Worm (Caenorhabditis elegans): ENCODE measurements around the gene psd-1.

psd-1 gene

DNA sequence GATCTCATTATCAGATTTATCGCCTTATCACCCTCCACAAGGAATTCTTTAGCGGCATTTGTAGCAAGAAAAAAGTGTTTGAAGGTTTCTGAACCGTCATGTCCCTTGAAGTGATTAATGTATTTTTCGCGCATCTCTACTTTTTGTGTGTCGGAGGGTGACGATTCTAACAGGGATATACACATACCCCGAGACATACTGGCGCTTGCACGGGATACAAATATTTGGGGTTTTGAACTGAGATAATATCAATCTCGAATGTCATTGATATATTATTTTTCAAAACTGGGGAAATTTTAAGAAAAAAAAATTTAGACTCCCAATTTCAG, 30.4 kb upstream of the psd-1 start (continued):
- TF ChIP-seq lin-35 (GFP tag; optimal IDR thresholded peaks at IDR 0.05), result peak in 1 of 2 experiments; percentile 19
- TF ChIP-seq nhr-85 (tag), result peak; percentile 77
- TF ChIP-seq nhr-28 (tag; optimal IDR thresholded peaks at IDR 0.05), result no peak
- TF ChIP-seq isw-1 (GFP tag; IDR thresholded peaks at IDR 0.05), result no peak
- TF ChIP-seq mep-1 (tag; optimal IDR thresholded peaks at IDR 0.05), result no peak
- TF ChIP-seq lsy-2 (tag; optimal IDR thresholded peaks at IDR 0.05), result peak in 1 of 2 experiments; percentile 25
- TF ChIP-seq snu-23 (GFP tag; optimal IDR thresholded peaks at IDR 0.05), result peak; percentile 41
- TF ChIP-seq unc-86 (tag; optimal IDR thresholded peaks at IDR 0.05), result no peak

ce11 chrIII:7304961-7305648, 29.9 kb upstream of the psd-1 start:
- peak; percentile 73 for TF ChIP-seq blmp-1 (tag; optimal IDR thresholded peaks at IDR 0.05)
- no peak for TF ChIP-seq pag-3 (tag; optimal IDR thresholded peaks at IDR 0.05; ENCODE audit: borderline replicate concordance, insufficient read depth)
- peak; percentile 23 for TF ChIP-seq nhr-47 (tag; optimal IDR thresholded peaks at IDR 0.05)
- peak; percentile 49 for TF ChIP-seq nhr-19 (GFP tag; conservative IDR thresholded peaks at IDR 0.05)
- TF ChIP-seq lin-35 (GFP tag; optimal IDR thresholded peaks at IDR 0.05), result peak in 1 of 2 experiments; percentile 46
- no peak for TF ChIP-seq lin-13 (GFP tag; optimal IDR thresholded peaks at IDR 0.05)
- peak; percentile 79 for TF ChIP-seq nhr-85 (tag)
- peak; percentile 11 for TF ChIP-seq C16A3.4 (tag; optimal IDR thresholded peaks at IDR 0.05)
- TF ChIP-seq efl-1 (optimal IDR thresholded peaks at IDR 0.05), result no peak
- TF ChIP-seq efl-1 (GFP tag; optimal IDR thresholded peaks at IDR 0.05 in 1 of 2), result peak in 1 of 2 experiments; percentile 15
- TF ChIP-seq tbx-2 (tag; optimal IDR thresholded peaks at IDR 0.05), result peak; percentile 54
- no peak for TF ChIP-seq skn-1 (tag; optimal IDR thresholded peaks at IDR 0.05)
- peak; percentile 71 for TF ChIP-seq nhr-20 (tag; optimal IDR thresholded peaks at IDR 0.05)
- TF ChIP-seq elt-2 (tag; optimal IDR thresholded peaks at IDR 0.05), result peak; percentile 1
- peak; percentile 52 for TF ChIP-seq lin-14 (GFP tag; optimal IDR thresholded peaks at IDR 0.05)
- TF ChIP-seq nhr-71 (tag; optimal IDR thresholded peaks at IDR 0.05), result peak; percentile 65
- peak in 2 of 6 experiments; percentile 73 to 86 for TF ChIP-seq elt-3 (tag; optimal IDR thresholded peaks at IDR 0.05)
- TF ChIP-seq unc-30 (tag; optimal IDR thresholded peaks at IDR 0.05), result no peak
- TF ChIP-seq mdl-1 (tag; optimal IDR thresholded peaks at IDR 0.05), result peak in 1 of 2 experiments; percentile 51
- TF ChIP-seq lsy-2 (tag; optimal IDR thresholded peaks at IDR 0.05), result peak in 1 of 2 experiments; percentile 24
- TF ChIP-seq fkh-8 (tag; optimal IDR thresholded peaks at IDR 0.05), result no peak
- TF ChIP-seq snu-23 (GFP tag; optimal IDR thresholded peaks at IDR 0.05), result peak; percentile 56
- peak; percentile 34 for TF ChIP-seq nhr-90 (tag; optimal IDR thresholded peaks at IDR 0.05; ENCODE audit: poor library complexity)
- peak; percentile 10 for TF ChIP-seq lir-3 (tag; optimal IDR thresholded peaks at IDR 0.05; ENCODE audit: poor library complexity)
- no peak for TF ChIP-seq unc-130 (tag; optimal IDR thresholded peaks at IDR 0.05)

ce11 chrIII:7301668-7302067, 26.5 kb upstream of the psd-1 start:
- TF ChIP-seq swsn-7 (tag; optimal IDR thresholded peaks at IDR 0.05), result no peak
- TF ChIP-seq ztf-4 (tag; optimal IDR thresholded peaks at IDR 0.05), result no peak
- no peak for TF ChIP-seq elt-2 (tag; optimal IDR thresholded peaks at IDR 0.05)
- TF ChIP-seq ama-1 (optimal IDR thresholded peaks at IDR 0.05), result no peak
- TF ChIP-seq hlh-17 (GFP tag; optimal IDR thresholded peaks at IDR 0.05; ENCODE audit: borderline replicate concordance), result no peak
- TF ChIP-seq zag-1 (tag; optimal IDR thresholded peaks at IDR 0.05), result no peak
- TF ChIP-seq ceh-82 (tag; optimal IDR thresholded peaks at IDR 0.05), result no peak
- no peak for TF ChIP-seq C04F5.9 (tag; optimal IDR thresholded peaks at IDR 0.05)
- TF ChIP-seq xbp-1 (tag; optimal IDR thresholded peaks at IDR 0.05), result no peak
- TF ChIP-seq unc-30 (tag; optimal IDR thresholded peaks at IDR 0.05), result no peak
- TF ChIP-seq blmp-1 (tag; optimal IDR thresholded peaks at IDR 0.05), result peak; percentile 55
- no peak for TF ChIP-seq sptf-1 (tag; optimal IDR thresholded peaks at IDR 0.05)
- peak; percentile 55 for TF ChIP-seq lin-14 (GFP tag; optimal IDR thresholded peaks at IDR 0.05)
- peak; percentile 22 for TF ChIP-seq mep-1 (tag; optimal IDR thresholded peaks at IDR 0.05)
- peak; percentile 86 for TF ChIP-seq nhr-85 (tag)
- TF ChIP-seq nhr-20 (tag; optimal IDR thresholded peaks at IDR 0.05), result peak; percentile 11

Measured in whole organism, L1 larva.